Worm (Caenorhabditis elegans) whole organism, L4 larva: Measurements from ENCODE around the gene H20J04.9.

Source experiments
- F10B5.3 ChIP-seq: sonication (generic microtip); optimal IDR thresholded peaks from 2 replicates; lab custom pipeline; 2016; ENCODE audit warnings: mild to moderate bottlenecking, missing genetic modification characterization, missing compliant biosample characterization
- F49E8.2 ChIP-seq: sonication (generic microtip); optimal IDR thresholded peaks from 2 replicates; lab custom pipeline; 2016; ENCODE audit warnings: missing compliant biosample characterization, mild to moderate bottlenecking, missing genetic modification characterization, borderline replicate concordance
- ama-1 ChIP-seq: fragments of 150-350 bp; optimal IDR thresholded peaks from 2 replicates; lab custom pipeline; 2014; ENCODE audit warnings: inconsistent platforms, mixed read lengths
- dmd-6 ChIP-seq: fragments of 200-800 bp; sonication (Bioruptor generic); IDR thresholded peaks from 2 replicates; pipeline ENCODE4 v1.3.6; 2022; ENCODE audit warnings: missing genetic modification reagents, missing genetic modification characterization, missing compliant biosample characterization
- fkh-10 ChIP-seq: fragments of 150-350 bp; optimal IDR thresholded peaks from 2 replicates; lab custom pipeline; 2014; ENCODE audit warnings: missing biosample characterization, missing genetic modification reagents, missing genetic modification characterization
- hif-1 ChIP-seq, 2 experiments: sonication (generic microtip); optimal IDR thresholded peaks; 2 replicates each; lab custom pipeline; 2016 to 2017; ENCODE audit warnings: missing compliant biosample characterization in 2 of 2, missing genetic modification characterization in 2 of 2, missing genetic modification reagents in 2 of 2, missing genotype in 2 of 2, mild to moderate bottlenecking in 1 of 2
- lin-13 ChIP-seq: fragments of 150-350 bp; optimal IDR thresholded peaks from 2 replicates; lab custom pipeline; 2014; ENCODE audit warnings: missing biosample characterization, missing genetic modification reagents, missing genetic modification characterization
- mdl-1 ChIP-seq, 2 experiments: fragments of 150-350 bp in 1 of 2; sonication (generic microtip) in 1 of 2; optimal IDR thresholded peaks; 2 replicates each; lab custom pipeline; 2014 to 2017; ENCODE audit warnings: missing biosample characterization in 2 of 2, missing genetic modification characterization in 2 of 2
- mep-1 ChIP-seq: fragments of 150-350 bp; sonication (generic microtip); optimal IDR thresholded peaks from 3 replicates; lab custom pipeline; 2014; ENCODE audit warnings: missing biosample characterization, missing genetic modification characterization
- nhr-6 ChIP-seq: fragments of 150-350 bp; optimal IDR thresholded peaks from 2 replicates; lab custom pipeline; 2014; ENCODE audit warnings: missing biosample characterization, missing genetic modification characterization
- nhr-76 ChIP-seq: fragments of 150-350 bp; optimal IDR thresholded peaks from 2 replicates; lab custom pipeline; 2014; ENCODE audit warnings: missing biosample characterization, missing genetic modification characterization
- pqm-1 ChIP-seq: sonication (generic microtip); optimal IDR thresholded peaks from 2 replicates; lab custom pipeline; 2017; ENCODE audit warnings: missing biosample characterization, missing genetic modification characterization
- snpc-4 ChIP-seq: fragments of 150-350 bp; optimal IDR thresholded peaks from 2 replicates; lab custom pipeline; 2014; ENCODE audit warnings: missing biosample characterization, missing genetic modification characterization
- unc-39 ChIP-seq: sonication (generic microtip); optimal IDR thresholded peaks from 2 replicates; lab custom pipeline; 2017; ENCODE audit warnings: missing biosample characterization, missing genetic modification characterization

ce11 chrII:4362088-4362487 lies 11.1 kb downstream of the H20J04.9 start:
- TF ChIP-seq F10B5.3 (tag; lab: Kevin White, UChicago) (no peak), pqm-1 (tag; lab: Kevin White, UChicago) (no peak), mdl-1 (tag; optimal IDR thresholded peaks at IDR 0.05; lab: Kevin White, UChicago) (no peak), F49E8.2 (tag; lab: Kevin White, UChicago) (no peak), mep-1 (tag; lab: Kevin White, UChicago) (no peak), hif-1 (tag; optimal IDR thresholded peaks at IDR 0.05; lab: Kevin White, UChicago) (no peak), ama-1 (lab: Kevin White, UChicago) (no peak), nhr-6 (tag; lab: Kevin White, UChicago) (no peak), lin-13 (no peak), dmd-6 (no peak), nhr-76 (tag; lab: Kevin White, UChicago) (no peak), unc-39 (no peak), snpc-4 (tag; lab: Kevin White, UChicago) (no peak), fkh-10 (no peak)
